Worm (Caenorhabditis elegans) whole organism, early embryonic: ENCODE data around the gene pbo-1.

Experiments
- ama-1 ChIP-seq: fragments of 150-350 bp; optimal IDR thresholded peaks from 2 replicates; lab custom pipeline; 2014
- ceh-36 ChIP-seq: sonication (generic microtip); optimal IDR thresholded peaks from 2 replicates; lab custom pipeline; 2016; ENCODE audit warnings: missing genetic modification characterization, inconsistent platforms, missing compliant biosample characterization
- flt-1 ChIP-seq: fragments of 200-800 bp; sonication (Bioruptor generic); IDR thresholded peaks from 2 replicates; pipeline ENCODE4 v1.3.6; 2022; ENCODE audit warnings: missing genetic modification characterization, missing compliant biosample characterization
- hmbx-1 ChIP-seq: sonication (generic microtip); optimal IDR thresholded peaks from 2 replicates; lab custom pipeline; 2016; ENCODE audit warnings: mild to moderate bottlenecking, missing genetic modification characterization, missing compliant biosample characterization
- hnd-1 ChIP-seq: sonication (generic microtip); optimal IDR thresholded peaks from 2 replicates; lab custom pipeline; 2016; ENCODE audit warnings: missing genetic modification characterization, missing compliant biosample characterization
- sea-1 ChIP-seq: fragments of 200-800 bp; sonication (Bioruptor generic); conservative IDR thresholded peaks from 2 replicates; pipeline ENCODE4 v1.3.6; 2022; ENCODE audit warnings: missing genetic modification characterization, missing compliant biosample characterization

- TF ChIP-seq ama-1 (lab: Kevin White, UChicago) (no peak), sea-1 (GFP tag; lab: Robert Waterston, UW) (no peak), hnd-1 (tag; lab: Kevin White, UChicago) (no peak), hmbx-1 (tag; lab: Kevin White, UChicago) (no peak), flt-1 (no peak), ceh-36 (tag; lab: Kevin White, UChicago) (no peak)
Observed at ce11 chrIII:2698740-2699139, 12.5 kb upstream of the pbo-1 start, which contains the start of gene slc-30A9.
